Worm (Caenorhabditis elegans): ENCODE data around the gene T10B10.9.

T10B10.9 gene

ce11 chrX:15164108-15164507, at the start of gene T10B10.9:
Gene T10B10.9 (plus strand): TSS chrX:15164408.
- TF ChIP-seq hnd-1 (tag; optimal IDR thresholded peaks at IDR 0.05), result no peak
- no peak for TF ChIP-seq hmbx-1 (tag; optimal IDR thresholded peaks at IDR 0.05)
- TF ChIP-seq scrt-1 (GFP tag; IDR thresholded peaks at IDR 0.05), result no peak
- TF ChIP-seq flt-1 (GFP tag; IDR thresholded peaks at IDR 0.05), result no peak

- TF ChIP-seq scrt-1 (GFP tag; IDR thresholded peaks at IDR 0.05) (no peak), sea-1 (GFP tag; conservative IDR thresholded peaks at IDR 0.05) (no peak), tbx-37 (GFP tag; conservative IDR thresholded peaks at IDR 0.05) (no peak), hnd-1 (tag; optimal IDR thresholded peaks at IDR 0.05) (no peak), tra-4 (tag; optimal IDR thresholded peaks at IDR 0.05) (no peak), flt-1 (GFP tag; IDR thresholded peaks at IDR 0.05) (no peak), aly-1 (tag; optimal IDR thresholded peaks at IDR 0.05) (no peak), B0310.2 (tag; optimal IDR thresholded peaks at IDR 0.05) (no peak), ceh-36 (tag; optimal IDR thresholded peaks at IDR 0.05) (no peak), F13C5.2 (tag; optimal IDR thresholded peaks at IDR 0.05) (no peak), ets-7 (tag; optimal IDR thresholded peaks at IDR 0.05) (no peak), pes-1 (GFP tag; IDR thresholded peaks at IDR 0.05) (no peak), ceh-13 (GFP tag; optimal IDR thresholded peaks at IDR 0.05) (no peak), ama-1 (optimal IDR thresholded peaks at IDR 0.05) (no peak)
These were observed 48.5 kb upstream of the T10B10.9 start for ce11 chrX:15115748-15116147.

DNA sequence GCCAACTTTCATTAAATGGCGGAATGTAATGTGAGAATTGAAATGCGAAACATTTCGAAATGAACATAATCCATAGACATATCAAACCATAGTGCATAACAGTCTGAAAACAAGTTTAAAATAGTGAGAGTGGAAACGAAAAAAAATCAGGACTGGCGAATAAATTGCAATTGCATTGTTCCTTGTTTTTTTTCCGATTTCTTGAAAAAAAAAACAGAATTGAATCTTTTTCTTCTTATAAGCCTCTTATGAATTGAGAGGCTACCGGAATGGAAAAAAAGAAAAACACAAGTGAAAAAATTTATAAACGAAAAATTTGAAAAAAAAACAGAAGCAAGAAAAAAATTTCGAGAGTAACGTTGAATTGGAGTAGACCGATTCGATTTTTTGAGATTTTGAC, 47.7 kb upstream of the T10B10.9 start, which contains the start of gene R07D5.2:
R07D5.2 (minus strand) TSS at position 101 of the 400 bp plus-strand sequence.
- TF ChIP-seq pes-1 (GFP tag; IDR thresholded peaks at IDR 0.05), result no peak
- no peak for TF ChIP-seq scrt-1 (GFP tag; IDR thresholded peaks at IDR 0.05)
- no peak for TF ChIP-seq sea-1 (GFP tag; conservative IDR thresholded peaks at IDR 0.05)
- TF ChIP-seq F13C5.2 (tag; optimal IDR thresholded peaks at IDR 0.05), result no peak
- TF ChIP-seq ets-7 (tag; optimal IDR thresholded peaks at IDR 0.05), result no peak
- TF ChIP-seq ceh-13 (GFP tag; optimal IDR thresholded peaks at IDR 0.05), result no peak
- no peak for TF ChIP-seq tra-4 (tag; optimal IDR thresholded peaks at IDR 0.05)
- TF ChIP-seq hmbx-1 (tag; optimal IDR thresholded peaks at IDR 0.05), result no peak
- no peak for TF ChIP-seq tbx-37 (GFP tag; conservative IDR thresholded peaks at IDR 0.05)
- TF ChIP-seq hmg-4 (GFP tag; optimal IDR thresholded peaks at IDR 0.05), result no peak
- no peak for TF ChIP-seq aly-1 (tag; optimal IDR thresholded peaks at IDR 0.05)
- no peak for TF ChIP-seq ceh-36 (tag; optimal IDR thresholded peaks at IDR 0.05)
- TF ChIP-seq tbx-11 (GFP tag; IDR thresholded peaks at IDR 0.05), result no peak
- no peak for TF ChIP-seq ama-1 (optimal IDR thresholded peaks at IDR 0.05)

ce11 chrX:15120545-15120944, 43.7 kb upstream of the T10B10.9 start:
- no peak for TF ChIP-seq ceh-36 (tag; optimal IDR thresholded peaks at IDR 0.05)

ce11 chrX:15125138-15125537, 39.1 kb upstream of the T10B10.9 start:
- TF ChIP-seq aly-1 (tag; optimal IDR thresholded peaks at IDR 0.05) (no peak), ama-1 (optimal IDR thresholded peaks at IDR 0.05) (no peak), tbx-37 (GFP tag; conservative IDR thresholded peaks at IDR 0.05) (no peak), pes-1 (GFP tag; IDR thresholded peaks at IDR 0.05) (no peak), hmg-4 (GFP tag; optimal IDR thresholded peaks at IDR 0.05) (no peak), flt-1 (GFP tag; IDR thresholded peaks at IDR 0.05) (no peak), hnd-1 (tag; optimal IDR thresholded peaks at IDR 0.05) (no peak), ceh-13 (GFP tag; optimal IDR thresholded peaks at IDR 0.05) (no peak), hmbx-1 (tag; optimal IDR thresholded peaks at IDR 0.05) (no peak), F13C5.2 (tag; optimal IDR thresholded peaks at IDR 0.05) (no peak), tra-4 (tag; optimal IDR thresholded peaks at IDR 0.05) (no peak)

- no peak for TF ChIP-seq ama-1 (optimal IDR thresholded peaks at IDR 0.05)
- no peak for TF ChIP-seq hmbx-1 (tag; optimal IDR thresholded peaks at IDR 0.05)
- no peak for TF ChIP-seq F13C5.2 (tag; optimal IDR thresholded peaks at IDR 0.05)
- TF ChIP-seq pes-1 (GFP tag; IDR thresholded peaks at IDR 0.05), result no peak
- no peak for TF ChIP-seq ceh-13 (GFP tag; optimal IDR thresholded peaks at IDR 0.05)
- no peak for TF ChIP-seq hnd-1 (tag; optimal IDR thresholded peaks at IDR 0.05)
- TF ChIP-seq hmg-4 (GFP tag; optimal IDR thresholded peaks at IDR 0.05), result no peak
These were observed 37.5 kb upstream of the T10B10.9 start for ce11 chrX:15126736-15127135.

ce11 chrX:15127338-15127737, 36.9 kb upstream of the T10B10.9 start:
- TF ChIP-seq tra-4 (tag; optimal IDR thresholded peaks at IDR 0.05) (no peak), flt-1 (GFP tag; IDR thresholded peaks at IDR 0.05) (no peak), aly-1 (tag; optimal IDR thresholded peaks at IDR 0.05) (no peak), ets-7 (tag; optimal IDR thresholded peaks at IDR 0.05) (no peak), B0310.2 (tag; optimal IDR thresholded peaks at IDR 0.05) (no peak), tbx-37 (GFP tag; conservative IDR thresholded peaks at IDR 0.05) (no peak), pes-1 (GFP tag; IDR thresholded peaks at IDR 0.05) (no peak), F13C5.2 (tag; optimal IDR thresholded peaks at IDR 0.05) (no peak)

- TF ChIP-seq pes-1 (GFP tag; IDR thresholded peaks at IDR 0.05) (no peak), scrt-1 (GFP tag; IDR thresholded peaks at IDR 0.05) (no peak), hmbx-1 (tag; optimal IDR thresholded peaks at IDR 0.05) (no peak), ets-7 (tag; optimal IDR thresholded peaks at IDR 0.05) (no peak), B0310.2 (tag; optimal IDR thresholded peaks at IDR 0.05) (no peak), hmg-4 (GFP tag; optimal IDR thresholded peaks at IDR 0.05) (no peak), ceh-36 (tag; optimal IDR thresholded peaks at IDR 0.05) (no peak), ama-1 (optimal IDR thresholded peaks at IDR 0.05) (no peak), F13C5.2 (tag; optimal IDR thresholded peaks at IDR 0.05) (no peak), tra-4 (tag; optimal IDR thresholded peaks at IDR 0.05) (no peak), tbx-11 (GFP tag; IDR thresholded peaks at IDR 0.05) (no peak)
These were observed 36.0 kb upstream of the T10B10.9 start for ce11 chrX:15128184-15128583.

ce11 chrX:15132073-15132472, 32.1 kb upstream of the T10B10.9 start:
- no peak for TF ChIP-seq hmg-4 (GFP tag; optimal IDR thresholded peaks at IDR 0.05)
- no peak for TF ChIP-seq hnd-1 (tag; optimal IDR thresholded peaks at IDR 0.05)
- no peak for TF ChIP-seq B0310.2 (tag; optimal IDR thresholded peaks at IDR 0.05)
- no peak for TF ChIP-seq aly-1 (tag; optimal IDR thresholded peaks at IDR 0.05)
- no peak for TF ChIP-seq tra-4 (tag; optimal IDR thresholded peaks at IDR 0.05)
- TF ChIP-seq tbx-37 (GFP tag; conservative IDR thresholded peaks at IDR 0.05), result no peak
- no peak for TF ChIP-seq scrt-1 (GFP tag; IDR thresholded peaks at IDR 0.05)
- no peak for TF ChIP-seq sea-1 (GFP tag; conservative IDR thresholded peaks at IDR 0.05)
- no peak for TF ChIP-seq ets-7 (tag; optimal IDR thresholded peaks at IDR 0.05)

All from whole organism, early embryonic.